Fruit fly (Drosophila melanogaster): ENCODE data around the gene Osi4.

- TF ChIP-seq CTCF (optimal IDR thresholded peaks at IDR 0.05) (no peak), CG8478 (optimal IDR thresholded peaks at IDR 0.05) (no peak)
These were observed 17.4 kb upstream of the Osi4 start for dm6 chr3R:6238977-6239376.

Data from S2 (cell line).